Worm (Caenorhabditis elegans) whole organism, L1 larva: ENCODE data around the gene C24D10.5.
"Not testable (repeated sequence)": the region's sequence is repeated elsewhere in the genome, so short reads cannot be mapped to it uniquely, and the experiment has no call there.

Experiments used
- alr-1 ChIP-seq: fragments of 200-800 bp; sonication (Bioruptor generic); optimal IDR thresholded peaks from 2 replicates; lab custom pipeline; 2018; ENCODE audit warnings: borderline replicate concordance, mild to moderate bottlenecking, missing genetic modification characterization, missing compliant biosample characterization
- ceh-63 ChIP-seq: fragments of 200-800 bp; sonication (Bioruptor generic); optimal IDR thresholded peaks from 2 replicates; lab custom pipeline; 2018; ENCODE audit warnings: mild to moderate bottlenecking, missing genetic modification characterization, missing compliant biosample characterization
- ceh-8 ChIP-seq: fragments of 200-800 bp; sonication (Bioruptor generic); optimal IDR thresholded peaks from 2 replicates; lab custom pipeline; 2018; ENCODE audit warnings: mild to moderate bottlenecking, missing genetic modification characterization, moderate library complexity, missing compliant biosample characterization
- ceh-82 ChIP-seq, 3 experiments: fragments of 150-350 bp in 1 of 3; sonication (generic microtip) in 2 of 3; optimal IDR thresholded peaks; 2 replicates each; lab custom pipeline; 2014 to 2017; ENCODE audit warnings: missing biosample characterization in 3 of 3, missing genetic modification characterization in 3 of 3
- ceh-90 ChIP-seq: sonication (generic microtip); optimal IDR thresholded peaks from 2 replicates; lab custom pipeline; 2016; ENCODE audit warnings: missing genetic modification characterization, missing compliant biosample characterization
- dpl-1 ChIP-seq, 3 experiments: fragments of 150-350 bp in 2 of 3; sonication (generic microtip) in 1 of 3; optimal IDR thresholded peaks; 2 replicates each; lab custom pipeline; 2014 to 2017; ENCODE audit warnings: missing biosample characterization in 3 of 3, missing genetic modification characterization in 3 of 3, missing genetic modification reagents in 3 of 3
- dsc-1 ChIP-seq: sonication (generic microtip); optimal IDR thresholded peaks from 2 replicates; lab custom pipeline; 2016; ENCODE audit warnings: mild to moderate bottlenecking, missing genetic modification characterization, missing compliant biosample characterization
- efl-1 ChIP-seq, 4 experiments: fragments of 150-350 bp; optimal IDR thresholded peaks in 3 of 4; peaks in 1 of 4; 1 replicate in 1 of 4; 2 replicates in 3 of 4; lab custom pipeline; 2014; ENCODE audit warnings: missing biosample characterization in 2 of 4, missing genetic modification characterization in 2 of 4, missing genetic modification reagents in 2 of 4
- elt-3 ChIP-seq, 6 experiments: fragments of 150-350 bp in 1 of 6; sonication (generic microtip); optimal IDR thresholded peaks; 2 replicates each; lab custom pipeline; 2017 to 2018; ENCODE audit warnings: missing biosample characterization in 6 of 6, missing genetic modification characterization in 6 of 6, inconsistent platforms in 1 of 6
- fkh-4 ChIP-seq: sonication (generic microtip); optimal IDR thresholded peaks from 2 replicates; lab custom pipeline; 2016; ENCODE audit warnings: missing compliant biosample characterization, missing genetic modification characterization, borderline replicate concordance
- hlh-4 ChIP-seq: sonication (generic microtip); optimal IDR thresholded peaks from 2 replicates; lab custom pipeline; 2016; ENCODE audit warnings: mild to moderate bottlenecking, missing genetic modification characterization, missing compliant biosample characterization
- jun-1 ChIP-seq: fragments of 150-350 bp; optimal IDR thresholded peaks from 2 replicates; lab custom pipeline; 2014; ENCODE audit warnings: missing biosample characterization, missing genetic modification reagents, missing genetic modification characterization
- lin-14 ChIP-seq: fragments of 200-800 bp; sonication (Bioruptor generic); optimal IDR thresholded peaks from 2 replicates; lab custom pipeline; 2018; ENCODE audit warnings: mild to moderate bottlenecking, missing genetic modification characterization, moderate library complexity, missing compliant biosample characterization
- lin-15B ChIP-seq: fragments of 150-350 bp; sonication (generic microtip); optimal IDR thresholded peaks from 3 replicates; lab custom pipeline; 2014; ENCODE audit warnings: missing biosample characterization, missing genetic modification characterization
- lin-39 ChIP-seq: fragments of 150-350 bp; optimal IDR thresholded peaks from 2 replicates; lab custom pipeline; 2014; ENCODE audit warnings: missing biosample characterization, missing genetic modification reagents, missing genetic modification characterization
- lsy-2 ChIP-seq, 2 experiments: fragments of 150-350 bp; optimal IDR thresholded peaks; 2 replicates each; lab custom pipeline; 2014; ENCODE audit warnings: missing biosample characterization in 2 of 2, missing genetic modification characterization in 2 of 2
- mep-1 ChIP-seq: fragments of 150-350 bp; optimal IDR thresholded peaks from 2 replicates; lab custom pipeline; 2014; ENCODE audit warnings: missing biosample characterization, missing genetic modification characterization
- nhr-19 ChIP-seq: fragments of 200-800 bp; sonication (Bioruptor generic); conservative IDR thresholded peaks from 2 replicates; pipeline ENCODE4 v1.3.6; 2022; ENCODE audit warnings: missing genetic modification characterization, missing compliant biosample characterization
- nhr-20 ChIP-seq: sonication (generic microtip); optimal IDR thresholded peaks from 2 replicates; lab custom pipeline; 2016; ENCODE audit warnings: mild to moderate bottlenecking, missing genetic modification characterization, missing compliant biosample characterization
- nhr-71 ChIP-seq: sonication (generic microtip); optimal IDR thresholded peaks from 2 replicates; lab custom pipeline; 2016; ENCODE audit warnings: mild to moderate bottlenecking, missing genetic modification characterization, moderate library complexity, missing compliant biosample characterization
- nhr-76 ChIP-seq: sonication (generic microtip); optimal IDR thresholded peaks from 2 replicates; lab custom pipeline; 2017; ENCODE audit warnings: missing biosample characterization, missing genetic modification characterization
- nhr-77 ChIP-seq: fragments of 150-350 bp; optimal IDR thresholded peaks from 2 replicates; lab custom pipeline; 2014; ENCODE audit warnings: missing biosample characterization, missing genetic modification characterization
- nhr-84 ChIP-seq: sonication (generic microtip); optimal IDR thresholded peaks from 2 replicates; lab custom pipeline; 2017; ENCODE audit warnings: missing biosample characterization, missing genetic modification characterization
- pag-3 ChIP-seq: sonication (generic microtip); optimal IDR thresholded peaks from 2 replicates; lab custom pipeline; 2017; ENCODE audit warnings: missing genetic modification characterization, mild to moderate bottlenecking, missing compliant biosample characterization, antibody characterized with exemption, borderline replicate concordance; ENCODE audit not compliant: insufficient read depth
- rnt-1 ChIP-seq: sonication (generic microtip); optimal IDR thresholded peaks from 2 replicates; lab custom pipeline; 2016; ENCODE audit warnings: mild to moderate bottlenecking, missing genetic modification characterization, moderate library complexity, missing compliant biosample characterization
- snu-23 ChIP-seq: sonication (generic microtip); optimal IDR thresholded peaks from 2 replicates; lab custom pipeline; 2016; ENCODE audit warnings: missing genetic modification characterization, missing compliant biosample characterization
- sptf-1 ChIP-seq: fragments of 150-350 bp; optimal IDR thresholded peaks from 2 replicates; lab custom pipeline; 2014; ENCODE audit warnings: missing biosample characterization, missing genetic modification characterization
- swsn-7 ChIP-seq: sonication (generic microtip); optimal IDR thresholded peaks from 2 replicates; lab custom pipeline; 2016; ENCODE audit warnings: missing genetic modification characterization, missing compliant biosample characterization
- tbx-2 ChIP-seq: sonication (generic microtip); optimal IDR thresholded peaks from 2 replicates; lab custom pipeline; 2016; ENCODE audit warnings: missing genetic modification characterization, missing compliant biosample characterization
- unc-130 ChIP-seq: fragments of 150-350 bp; optimal IDR thresholded peaks from 2 replicates; lab custom pipeline; 2017; ENCODE audit warnings: missing biosample characterization, missing genetic modification characterization, inconsistent platforms
- unc-30 ChIP-seq: sonication (generic microtip); optimal IDR thresholded peaks from 2 replicates; lab custom pipeline; 2017; ENCODE audit warnings: missing biosample characterization, missing genetic modification characterization
- unc-86 ChIP-seq: sonication (generic microtip); optimal IDR thresholded peaks from 2 replicates; lab custom pipeline; 2016; ENCODE audit warnings: missing genetic modification characterization, missing compliant biosample characterization
- unc-98 ChIP-seq: fragments of 200-800 bp; sonication (Bioruptor generic); IDR thresholded peaks from 2 replicates; pipeline ENCODE4 v1.3.6; 2022; ENCODE audit warnings: missing genetic modification characterization, missing compliant biosample characterization
- zip-4 ChIP-seq: fragments of 200-800 bp; sonication (Bioruptor generic); optimal IDR thresholded peaks from 2 replicates; lab custom pipeline; 2018; ENCODE audit warnings: mild to moderate bottlenecking, missing genetic modification characterization, moderate library complexity, missing compliant biosample characterization

C24D10.5 gene

ce11 chrIV:5160171-5160570, 10.3 kb downstream of the C24D10.5 start, which contains the start of the genes C24D10.6 and C24D10.4 (continued):
- TF ChIP-seq nhr-19 (GFP tag; lab: Robert Waterston, UW) (peak; percentile 33), ceh-63 (GFP tag; lab: Kevin White, UChicago) (no peak), unc-86 (peak; percentile 8), unc-98 (GFP tag; lab: Robert Waterston, UW) (no peak), unc-130 (tag; lab: Kevin White, UChicago) (no peak)

- TF ChIP-seq ceh-8 (GFP tag; lab: Kevin White, UChicago); nhr-19 (GFP tag; lab: Robert Waterston, UW); nhr-84 (tag; lab: Kevin White, UChicago): not testable (repeated sequence)
These were observed 13.0 kb downstream of the C24D10.5 start, which contains the start of the genes nspd-3 and C24D10.2 for ce11 chrIV:5162941-5163340. Gene nspd-3, minus strand, starts transcription at chrIV:5163041. Gene C24D10.2, plus strand, starts transcription at chrIV:5163339.

- not testable (repeated sequence) for TF ChIP-seq pag-3 (tag; lab: Kevin White, UChicago); alr-1; mep-1
These were observed 15.7 kb downstream of the C24D10.5 start, which contains the start of gene nspd-6 for ce11 chrIV:5165626-5166025. Gene nspd-6, minus strand, starts transcription at chrIV:5165726.

- TF ChIP-seq rnt-1 (tag; lab: Kevin White, UChicago) (no peak), ceh-82 (tag; optimal IDR thresholded peaks at IDR 0.05; lab: Kevin White, UChicago) (no peak)
These were observed 16.1 kb downstream of the C24D10.5 start, which contains the start of gene ptp-5.1 for ce11 chrIV:5166030-5166429. Gene ptp-5.1, plus strand, starts transcription at chrIV:5166330.

ce11 chrIV:5169335-5169734, 19.4 kb downstream of the C24D10.5 start:
- TF ChIP-seq lsy-2 (tag; optimal IDR thresholded peaks at IDR 0.05; lab: Kevin White, UChicago) = peak; percentile 44 to 50
- no peak for TF ChIP-seq nhr-77
- TF ChIP-seq dsc-1 = peak; percentile 80
- TF ChIP-seq tbx-2 (tag; lab: Kevin White, UChicago) = peak; percentile 7
- peak; percentile 17 to 40 for TF ChIP-seq efl-1 (optimal IDR thresholded peaks at IDR 0.05; lab: Kevin White, UChicago)
- peak; percentile 16 to 59 for TF ChIP-seq efl-1 (GFP tag; optimal IDR thresholded peaks at IDR 0.05 in 1 of 2; lab: Kevin White, UChicago)
- TF ChIP-seq unc-98 (GFP tag; lab: Robert Waterston, UW) = 0 out of 2 replicates have a peak, but pooled peaks have one; percentile 44
- peak; percentile 7 for TF ChIP-seq nhr-20
- peak; percentile 37 for TF ChIP-seq fkh-4
- TF ChIP-seq lin-14 (GFP tag; lab: Kevin White, UChicago) = peak; percentile 60
- peak; percentile 25 for TF ChIP-seq nhr-19 (GFP tag; lab: Robert Waterston, UW)
- peak; percentile 42 for TF ChIP-seq nhr-76 (tag; lab: Kevin White, UChicago)
- TF ChIP-seq unc-30 (tag; lab: Kevin White, UChicago) = no peak
- no peak for TF ChIP-seq elt-3 (tag; optimal IDR thresholded peaks at IDR 0.05; lab: Kevin White, UChicago)
- no peak for TF ChIP-seq lin-15B
- TF ChIP-seq jun-1 (tag; lab: Kevin White, UChicago) = no peak
- no peak for TF ChIP-seq hlh-4 (tag; lab: Kevin White, UChicago)
- TF ChIP-seq rnt-1 (tag; lab: Kevin White, UChicago) = peak; percentile 55
- TF ChIP-seq ceh-63 (GFP tag; lab: Kevin White, UChicago) = no peak
- no peak for TF ChIP-seq unc-130 (tag; lab: Kevin White, UChicago)
- TF ChIP-seq ceh-90 (tag; lab: Kevin White, UChicago) = no peak
- peak in 1 of 3 experiments; percentile 1 for TF ChIP-seq dpl-1 (GFP tag; optimal IDR thresholded peaks at IDR 0.05; lab: Kevin White, UChicago)
- TF ChIP-seq pag-3 (tag; lab: Kevin White, UChicago) = peak; percentile 43
- TF ChIP-seq swsn-7 (tag; lab: Kevin White, UChicago) = peak; percentile 12
- no peak for TF ChIP-seq sptf-1 (tag; lab: Kevin White, UChicago)
- no peak for TF ChIP-seq zip-4
- TF ChIP-seq nhr-71 (tag; lab: Kevin White, UChicago) = peak; percentile 70
- peak; percentile 43 for TF ChIP-seq snu-23
- no peak for TF ChIP-seq lin-39 (tag; lab: Kevin White, UChicago)
